Worm (Caenorhabditis elegans): ENCODE results near the gene gst-39.

- TF ChIP-seq Y22D7AL.16 (tag; optimal IDR thresholded peaks at IDR 0.05): no peak
- TF ChIP-seq pros-1 (tag; optimal IDR thresholded peaks at IDR 0.05): no peak
- no peak for TF ChIP-seq pax-1 (tag; optimal IDR thresholded peaks at IDR 0.05)
- no peak for TF ChIP-seq fkh-10 (GFP tag; optimal IDR thresholded peaks at IDR 0.05)
Observed at ce11 chrII:15158364-15158763, 13.4 kb downstream of the gst-39 start.
